Worm (Caenorhabditis elegans): ENCODE data around the gene F46H5.4.

DNA sequence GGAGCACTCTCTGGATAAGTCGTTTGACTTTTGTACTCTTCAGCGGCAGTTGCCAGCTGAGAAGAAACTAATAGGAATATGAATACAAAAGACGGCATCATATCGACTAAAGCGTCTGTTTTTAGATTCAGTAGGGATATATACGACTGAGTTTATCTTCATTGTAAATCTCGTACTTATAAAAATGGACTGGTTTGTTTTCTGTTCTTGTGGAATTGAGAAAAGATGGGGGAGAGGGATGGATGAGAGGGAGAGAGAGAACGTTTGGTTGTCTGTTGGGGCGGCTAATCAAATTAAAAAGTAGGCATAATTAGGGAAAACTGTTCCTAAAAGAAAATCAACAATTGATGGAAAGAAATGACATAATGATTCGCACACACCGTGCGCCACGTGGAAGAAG is 15.0 kb upstream of the F46H5.4 start, which contains the start of gene grd-7:
- no peak for TF ChIP-seq aly-2 (tag; optimal IDR thresholded peaks at IDR 0.05)
- TF ChIP-seq lin-39 (tag; optimal IDR thresholded peaks at IDR 0.05): no peak
- TF ChIP-seq nhr-25 (tag; optimal IDR thresholded peaks at IDR 0.05): no peak
- no peak for TF ChIP-seq pha-4 (tag; optimal IDR thresholded peaks at IDR 0.05)
- no peak for TF ChIP-seq mml-1 (tag; optimal IDR thresholded peaks at IDR 0.05)
- no peak for TF ChIP-seq ztf-11 (tag; optimal IDR thresholded peaks at IDR 0.05)
- no peak for TF ChIP-seq fkh-10 (GFP tag; optimal IDR thresholded peaks at IDR 0.05)
- TF ChIP-seq nhr-237 (tag; optimal IDR thresholded peaks at IDR 0.05): no peak
- no peak for TF ChIP-seq nhr-11 (tag; optimal IDR thresholded peaks at IDR 0.05)
- no peak for TF ChIP-seq egl-27 (tag; optimal IDR thresholded peaks at IDR 0.05)
- no peak for TF ChIP-seq mdl-1 (tag; optimal IDR thresholded peaks at IDR 0.05)
- no peak for TF ChIP-seq elt-3 (tag; optimal IDR thresholded peaks at IDR 0.05)
